Worm (Caenorhabditis elegans): ENCODE measurements around the gene pmp-1.

DNA sequence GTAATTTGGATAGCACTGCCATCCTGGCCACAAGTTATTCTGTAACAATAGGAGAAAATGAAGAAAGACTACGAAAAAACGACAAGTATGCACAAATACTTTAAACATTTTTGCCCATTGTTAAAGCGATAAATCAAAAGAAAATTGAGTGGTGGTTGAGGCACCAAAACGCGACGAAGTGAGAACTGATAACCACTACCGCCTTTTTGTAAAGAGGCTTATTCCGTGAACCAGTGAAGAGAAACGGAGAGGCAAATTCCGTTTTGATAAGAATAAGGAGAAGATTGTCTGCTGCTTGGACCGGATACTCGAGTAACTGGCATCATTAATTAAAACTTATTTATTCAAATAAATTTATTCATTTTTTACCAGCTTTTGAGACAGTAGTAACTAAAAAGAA is at the start of gene pmp-1:
- TF ChIP-seq elt-2 (tag; optimal IDR thresholded peaks at IDR 0.05), result no peak
- no peak for TF ChIP-seq elt-4 (tag; optimal IDR thresholded peaks at IDR 0.05)
- no peak for TF ChIP-seq F13H6.1 (tag; optimal IDR thresholded peaks at IDR 0.05)
- TF ChIP-seq ceh-9 (tag; optimal IDR thresholded peaks at IDR 0.05), result no peak
- TF ChIP-seq K09A11.1 (tag; optimal IDR thresholded peaks at IDR 0.05; ENCODE audit: insufficient read depth), result no peak
- no peak for TF ChIP-seq ceh-24 (tag; optimal IDR thresholded peaks at IDR 0.05)
- TF ChIP-seq nhr-11 (tag; optimal IDR thresholded peaks at IDR 0.05), result no peak
- TF ChIP-seq unc-86 (tag; optimal IDR thresholded peaks at IDR 0.05), result no peak
- TF ChIP-seq pha-4 (tag; optimal IDR thresholded peaks at IDR 0.05), result no peak
- TF ChIP-seq ahr-1 (tag; optimal IDR thresholded peaks at IDR 0.05), result no peak
